Worm (Caenorhabditis elegans): Measurements from ENCODE around the gene sra-4.

Gene sra-4

ce11 chrII:9560895-9561294 is 18.2 kb upstream of the sra-4 start:
- peak; percentile 12 for TF ChIP-seq lin-40 (tag; optimal IDR thresholded peaks at IDR 0.05)
- TF ChIP-seq ceh-27 (GFP tag; optimal IDR thresholded peaks at IDR 0.05) = peak; percentile 23
- no peak for TF ChIP-seq madf-6 (GFP tag; IDR thresholded peaks at IDR 0.05)

- TF ChIP-seq ceh-27 (GFP tag; optimal IDR thresholded peaks at IDR 0.05) = no peak
- TF ChIP-seq hmg-1.2 (GFP tag; IDR thresholded peaks at IDR 0.05) = no peak
- TF ChIP-seq B0019.2 (GFP tag; conservative IDR thresholded peaks at IDR 0.05) = no peak
- TF ChIP-seq ztf-28 (GFP tag; IDR thresholded peaks at IDR 0.05) = no peak
- TF ChIP-seq snpc-3.4 (tag; optimal IDR thresholded peaks at IDR 0.05) = no peak
- TF ChIP-seq B0336.3 (GFP tag; IDR thresholded peaks at IDR 0.05) = no peak
These were observed 17.2 kb upstream of the sra-4 start, which contains the start of gene F35H8.4 for ce11 chrII:9559929-9560328. F35H8.4 (minus strand) TSS chrII:9560029.

- TF ChIP-seq ceh-40 (GFP tag; IDR thresholded peaks at IDR 0.05) (no peak), F10E7.11 (tag; optimal IDR thresholded peaks at IDR 0.05) (no peak), tbx-9 (tag; optimal IDR thresholded peaks at IDR 0.05; ENCODE audit: borderline replicate concordance) (no peak), akir-1 (GFP tag; optimal IDR thresholded peaks at IDR 0.05) (no peak), ceh-100 (GFP tag; IDR thresholded peaks at IDR 0.05) (no peak), ztf-18 (tag; optimal IDR thresholded peaks at IDR 0.05) (no peak), lin-40 (tag; optimal IDR thresholded peaks at IDR 0.05) (no peak), ets-4 (GFP tag; optimal IDR thresholded peaks at IDR 0.05) (no peak), dpl-1 (GFP tag; optimal IDR thresholded peaks at IDR 0.05) (no peak), nfya-1 (tag; optimal IDR thresholded peaks at IDR 0.05; ENCODE audit: borderline replicate concordance, insufficient read depth) (no peak), K11D2.4 (GFP tag; IDR thresholded peaks at IDR 0.05) (no peak), nhr-80 (tag; optimal IDR thresholded peaks at IDR 0.05) (no peak), hmg-1.2 (GFP tag; IDR thresholded peaks at IDR 0.05) (no peak), nfyb-1 (GFP tag; IDR thresholded peaks at IDR 0.05) (no peak), hsf-1 (GFP tag; IDR thresholded peaks at IDR 0.05) (no peak), pbrm-1 (GFP tag; IDR thresholded peaks at IDR 0.05) (no peak), hmg-20 (GFP tag; IDR thresholded peaks at IDR 0.05) (no peak), Y56A3A.18 (GFP tag; IDR thresholded peaks at IDR 0.05) (no peak), snpc-3.4 (tag; optimal IDR thresholded peaks at IDR 0.05) (no peak), athp-1 (tag; optimal IDR thresholded peaks at IDR 0.05) (no peak)
These were observed 16.2 kb upstream of the sra-4 start for ce11 chrII:9558906-9559305.

- peak; percentile 90 for TF ChIP-seq attf-3 (GFP tag; conservative IDR thresholded peaks at IDR 0.05)
- TF ChIP-seq xnd-1 (tag; optimal IDR thresholded peaks at IDR 0.05) = no peak
- TF ChIP-seq mxl-1 (tag; optimal IDR thresholded peaks at IDR 0.05) = no peak
These were observed 14.9 kb upstream of the sra-4 start, which contains the start of gene zfp-2 for ce11 chrII:9557437-9558150. zfp-2 (plus strand) TSS chrII:9557650.

ce11 chrII:9556582-9556981 is 13.9 kb upstream of the sra-4 start:
- TF ChIP-seq dpff-1 (tag; optimal IDR thresholded peaks at IDR 0.05) = no peak
- no peak for TF ChIP-seq B0035.1 (tag; optimal IDR thresholded peaks at IDR 0.05)
